Worm (Caenorhabditis elegans): Measurements from ENCODE around the gene hpo-40.

hpo-40 gene

ce11 chrV:10246443-10246885, 33.7 kb downstream of the hpo-40 start (continued):
- no peak for TF ChIP-seq nhr-12 (tag; optimal IDR thresholded peaks at IDR 0.05)
- TF ChIP-seq ceh-82 (tag; optimal IDR thresholded peaks at IDR 0.05), result peak in 2 of 3 experiments; percentile 20 to 26
- no peak for TF ChIP-seq C04F5.9 (tag; optimal IDR thresholded peaks at IDR 0.05)
- TF ChIP-seq grh-1 (GFP tag; IDR thresholded peaks at IDR 0.05), result no peak
- TF ChIP-seq nhr-76 (tag; optimal IDR thresholded peaks at IDR 0.05), result no peak
- no peak for TF ChIP-seq ets-5 (GFP tag; IDR thresholded peaks at IDR 0.05)
- peak; percentile 53 to 57 for TF ChIP-seq lsy-2 (tag; optimal IDR thresholded peaks at IDR 0.05)
- TF ChIP-seq fkh-8 (tag; optimal IDR thresholded peaks at IDR 0.05), result peak; percentile 89
- no peak for TF ChIP-seq zag-1 (tag; optimal IDR thresholded peaks at IDR 0.05)
- TF ChIP-seq elt-3 (tag; optimal IDR thresholded peaks at IDR 0.05), result no peak
- TF ChIP-seq xbp-1 (tag; optimal IDR thresholded peaks at IDR 0.05), result peak; percentile 34
- no peak for TF ChIP-seq vab-15 (tag; optimal IDR thresholded peaks at IDR 0.05)
- TF ChIP-seq blmp-1 (tag; optimal IDR thresholded peaks at IDR 0.05), result no peak
- TF ChIP-seq fos-1 (tag; optimal IDR thresholded peaks at IDR 0.05), result peak; percentile 56
- TF ChIP-seq aha-1 (tag; optimal IDR thresholded peaks at IDR 0.05), result no peak
- no peak for TF ChIP-seq hpl-2 (GFP tag; optimal IDR thresholded peaks at IDR 0.05)
- peak; percentile 37 for TF ChIP-seq nhr-19 (GFP tag; conservative IDR thresholded peaks at IDR 0.05)
- TF ChIP-seq pax-3 (tag; optimal IDR thresholded peaks at IDR 0.05), result peak; percentile 75
- TF ChIP-seq lir-3 (tag; optimal IDR thresholded peaks at IDR 0.05; ENCODE audit: poor library complexity), result peak; percentile 21
- no peak for TF ChIP-seq unc-30 (tag; optimal IDR thresholded peaks at IDR 0.05)
- TF ChIP-seq lin-39 (tag; optimal IDR thresholded peaks at IDR 0.05), result no peak
- TF ChIP-seq egl-13 (tag; optimal IDR thresholded peaks at IDR 0.05), result no peak
- TF ChIP-seq dsc-1 (tag; optimal IDR thresholded peaks at IDR 0.05), result peak; percentile 91
- peak; percentile 44 for TF ChIP-seq mep-1 (tag; optimal IDR thresholded peaks at IDR 0.05)
- peak; percentile 20 for TF ChIP-seq irx-1 (tag; optimal IDR thresholded peaks at IDR 0.05)
- TF ChIP-seq nhr-90 (tag; optimal IDR thresholded peaks at IDR 0.05; ENCODE audit: poor library complexity), result no peak
- no peak for TF ChIP-seq egl-27 (tag; optimal IDR thresholded peaks at IDR 0.05)
- no peak for TF ChIP-seq ztf-11 (tag; optimal IDR thresholded peaks at IDR 0.05)
- TF ChIP-seq efl-1 (optimal IDR thresholded peaks at IDR 0.05), result peak; percentile 35 to 53
- TF ChIP-seq efl-1 (GFP tag; optimal IDR thresholded peaks at IDR 0.05 in 1 of 2), result peak; percentile 42 to 79
- no peak for TF ChIP-seq pag-3 (tag; optimal IDR thresholded peaks at IDR 0.05; ENCODE audit: borderline replicate concordance, insufficient read depth)
- TF ChIP-seq unc-130 (tag; optimal IDR thresholded peaks at IDR 0.05), result peak; percentile 59
- peak; percentile 34 to 65 (median 44) for TF ChIP-seq dpl-1 (GFP tag; optimal IDR thresholded peaks at IDR 0.05)
- no peak for TF ChIP-seq ama-1 (optimal IDR thresholded peaks at IDR 0.05)
- TF ChIP-seq elt-2 (tag; optimal IDR thresholded peaks at IDR 0.05), result no peak
- TF ChIP-seq rnt-1 (tag; optimal IDR thresholded peaks at IDR 0.05), result no peak
- TF ChIP-seq nhr-237 (tag; optimal IDR thresholded peaks at IDR 0.05), result no peak
- peak; percentile 84 for TF ChIP-seq nhr-71 (tag; optimal IDR thresholded peaks at IDR 0.05)
- TF ChIP-seq nhr-28 (tag; optimal IDR thresholded peaks at IDR 0.05), result no peak
- no peak for TF ChIP-seq lin-15B (tag; optimal IDR thresholded peaks at IDR 0.05)
- no peak for TF ChIP-seq unc-98 (GFP tag; IDR thresholded peaks at IDR 0.05)
- peak; percentile 68 for TF ChIP-seq sox-4 (tag; optimal IDR thresholded peaks at IDR 0.05)
- TF ChIP-seq ceh-88 (GFP tag; IDR thresholded peaks at IDR 0.05), result 0 out of 2 replicates have a peak, but pooled peaks have one; percentile 48
- peak; percentile 55 for TF ChIP-seq fkh-4 (tag; optimal IDR thresholded peaks at IDR 0.05; ENCODE audit: borderline replicate concordance)
- no peak for TF ChIP-seq Y116A8C.19 (tag; optimal IDR thresholded peaks at IDR 0.05; ENCODE audit: borderline replicate concordance)
- no peak for TF ChIP-seq snpc-4 (tag; optimal IDR thresholded peaks at IDR 0.05)
- TF ChIP-seq pqm-1 (tag; optimal IDR thresholded peaks at IDR 0.05), result no peak
- TF ChIP-seq nhr-84 (tag; optimal IDR thresholded peaks at IDR 0.05), result no peak
